Worm (Caenorhabditis elegans) whole organism, late embryonic: ENCODE results near the gene lido-1.

Experiments used
- K02D7.2 ChIP-seq: sonication (generic microtip); optimal IDR thresholded peaks from 2 replicates; lab custom pipeline; 2017; ENCODE audit warnings: mild to moderate bottlenecking, missing genetic modification characterization, missing compliant biosample characterization
- Y22D7AL.16 ChIP-seq: sonication (generic microtip); optimal IDR thresholded peaks from 2 replicates; lab custom pipeline; 2016; ENCODE audit warnings: missing genetic modification characterization, missing compliant biosample characterization
- ama-1 ChIP-seq: fragments of 150-350 bp; optimal IDR thresholded peaks from 2 replicates; lab custom pipeline; 2014
- lin-11 ChIP-seq: fragments of 200-800 bp; sonication (Bioruptor generic); optimal IDR thresholded peaks from 2 replicates; lab custom pipeline; 2018; ENCODE audit warnings: mild to moderate bottlenecking, missing genetic modification characterization, missing compliant biosample characterization
- nfya-1 ChIP-seq: sonication (generic microtip); optimal IDR thresholded peaks from 2 replicates; lab custom pipeline; 2017; ENCODE audit warnings: missing genetic modification characterization, mild to moderate bottlenecking, missing compliant biosample characterization, antibody characterized with exemption, moderate library complexity
- pha-4 ChIP-seq: fragments of 150-350 bp; optimal IDR thresholded peaks from 2 replicates; lab custom pipeline; 2018; ENCODE audit warnings: missing biosample characterization, missing genetic modification reagents, missing genetic modification characterization
- rnt-1 ChIP-seq: sonication (generic microtip); optimal IDR thresholded peaks from 2 replicates; lab custom pipeline; 2016; ENCODE audit warnings: missing genetic modification characterization, missing compliant biosample characterization
- tbx-2 ChIP-seq: sonication (generic microtip); optimal IDR thresholded peaks from 2 replicates; lab custom pipeline; 2016; ENCODE audit warnings: missing genetic modification characterization, missing compliant biosample characterization
- unc-3 ChIP-seq, 2 experiments: fragments of 200-800 bp in 1 of 2; sonication (Bioruptor generic) in 1 of 2; sonication (generic microtip) in 1 of 2; conservative IDR thresholded peaks in 1 of 2; optimal IDR thresholded peaks in 1 of 2; 2 replicates each; pipeline versions ENCODE4 v1.3.6 to Lab custom; 2016 to 2022; ENCODE audit warnings: missing compliant biosample characterization in 2 of 2, missing genetic modification characterization in 2 of 2, missing genetic modification reagents in 1 of 2
- unc-86 ChIP-seq: sonication (generic microtip); optimal IDR thresholded peaks from 2 replicates; lab custom pipeline; 2016; ENCODE audit warnings: missing genetic modification characterization, missing compliant biosample characterization

DNA sequence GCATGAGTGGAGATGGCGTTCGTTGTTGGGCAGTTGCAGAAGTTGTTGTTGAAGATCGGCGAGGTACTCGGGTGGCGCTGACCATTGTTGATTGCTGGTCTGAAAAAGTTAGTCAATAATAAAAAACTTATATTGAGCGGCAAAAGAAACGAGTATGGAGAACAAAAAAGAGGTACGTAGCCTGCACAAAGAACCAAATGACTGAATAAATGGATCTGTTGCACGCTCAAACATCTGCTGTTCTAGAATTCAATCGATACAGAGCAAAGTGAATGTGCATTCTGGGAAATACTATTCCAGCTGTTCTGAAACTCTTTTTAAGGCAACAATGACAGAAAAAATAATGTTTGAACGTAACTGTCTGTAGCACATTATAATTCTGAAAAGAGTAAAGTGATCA is 4.3 kb upstream of the lido-1 start, which contains the start of gene lido-2:
- TF ChIP-seq tbx-2 (tag; lab: Kevin White, UChicago): no peak
- no peak for TF ChIP-seq K02D7.2 (tag; lab: Kevin White, UChicago)
- TF ChIP-seq rnt-1: no peak
- no peak for TF ChIP-seq Y22D7AL.16
- TF ChIP-seq lin-11 (tag; lab: Kevin White, UChicago): no peak
- TF ChIP-seq unc-86 (tag; lab: Kevin White, UChicago): no peak
- TF ChIP-seq nfya-1 (tag; lab: Kevin White, UChicago): no peak
- no peak for TF ChIP-seq pha-4 (tag; lab: Kevin White, UChicago)
- no peak for TF ChIP-seq unc-3 (GFP tag; conservative IDR thresholded peaks at IDR 0.05; lab: Robert Waterston, UW)
- TF ChIP-seq unc-3 (tag; optimal IDR thresholded peaks at IDR 0.05; lab: Kevin White, UChicago): no peak
- TF ChIP-seq ama-1 (lab: Kevin White, UChicago): no peak
